Fruit fly (Drosophila melanogaster) whole organism, embryonic: ENCODE results near the gene Spec2.
A peak's percentile ranks its signal among the peaks of the same experiment; 100 is the strongest.

Source experiments
- ATbp ChIP-seq: fragments of 200-800 bp; sonication (Bioruptor generic); optimal IDR thresholded peaks from 2 replicates; lab custom pipeline; 2017; ENCODE audit warnings: missing biosample characterization, mild to moderate bottlenecking, missing genetic modification characterization, missing genetic modification reagents
- Adf1 ChIP-seq: fragments of 200-800 bp; sonication (Bioruptor generic); IDR thresholded peaks from 2 replicates; pipeline ENCODE4 v1.3.6; 2022; ENCODE audit warnings: missing biosample characterization, missing genetic modification characterization
- Atf6 ChIP-seq: fragments of 200-800 bp; sonication (Bioruptor generic); IDR thresholded peaks from 2 replicates; pipeline ENCODE4 v1.3.6; 2022; ENCODE audit warnings: missing biosample characterization, missing genetic modification characterization
- Bgb ChIP-seq: fragments of 200-800 bp; sonication (Bioruptor generic); IDR thresholded peaks from 2 replicates; pipeline ENCODE4 v1.3.6; 2022; ENCODE audit warnings: missing biosample characterization, missing genetic modification characterization; ENCODE audit not compliant: partially characterized antibody
- CG10147 ChIP-seq: fragments of 200-800 bp; sonication (Bioruptor generic); optimal IDR thresholded peaks from 2 replicates; lab custom pipeline; 2019; ENCODE audit warnings: missing biosample characterization, mild to moderate bottlenecking, missing genetic modification characterization, moderate library complexity
- CG11560 ChIP-seq: fragments of 200-800 bp; sonication (Bioruptor generic); IDR thresholded peaks from 3 replicates; pipeline ENCODE4 v1.3.6; 2022; ENCODE audit warnings: missing biosample characterization, missing genetic modification characterization
- CG12659 ChIP-seq: fragments of 200-800 bp; sonication (Bioruptor generic); optimal IDR thresholded peaks from 3 replicates; lab custom pipeline; 2017; ENCODE audit warnings: mild to moderate bottlenecking, missing biosample characterization, missing genetic modification reagents, missing genetic modification characterization
- CG12744 ChIP-seq: fragments of 200-800 bp; sonication (Bioruptor generic); optimal IDR thresholded peaks from 2 replicates; lab custom pipeline; 2016; ENCODE audit warnings: missing biosample characterization, missing genetic modification characterization
- CG12942 ChIP-seq: fragments of 200-800 bp; sonication (Bioruptor generic); optimal IDR thresholded peaks from 3 replicates; lab custom pipeline; 2016; ENCODE audit warnings: missing biosample characterization, missing genetic modification characterization
- CG15601 ChIP-seq: fragments of 200-800 bp; sonication (Bioruptor generic); optimal IDR thresholded peaks from 3 replicates; lab custom pipeline; 2019; ENCODE audit warnings: missing biosample characterization, mild to moderate bottlenecking, missing genetic modification characterization, moderate library complexity
- CG1832 ChIP-seq: fragments of 200-800 bp; sonication (Bioruptor generic); optimal IDR thresholded peaks from 2 replicates; lab custom pipeline; 2017; ENCODE audit warnings: missing biosample characterization, mild to moderate bottlenecking, missing genetic modification characterization, inconsistent platforms
- CG3065 ChIP-seq: fragments of 200-800 bp; sonication (Bioruptor generic); optimal IDR thresholded peaks from 2 replicates; lab custom pipeline; 2016; ENCODE audit warnings: missing biosample characterization, missing genetic modification characterization
- CG31388 ChIP-seq: fragments of 200-800 bp; sonication (Bioruptor generic); optimal IDR thresholded peaks from 2 replicates; lab custom pipeline; 2016; ENCODE audit warnings: missing biosample characterization, missing genetic modification characterization
- CG34224 ChIP-seq: fragments of 200-800 bp; sonication (Bioruptor generic); IDR thresholded peaks from 3 replicates; pipeline ENCODE4 v1.3.6; 2022; ENCODE audit warnings: missing biosample characterization, missing genetic modification characterization; ENCODE audit not compliant: partially characterized antibody
- CG4404 ChIP-seq: fragments of 200-800 bp; sonication (Bioruptor generic); IDR thresholded peaks from 2 replicates; pipeline ENCODE4 v1.3.6; 2022; ENCODE audit warnings: missing biosample characterization, missing genetic modification characterization
- CG6813 ChIP-seq: fragments of 200-800 bp; sonication (Bioruptor generic); optimal IDR thresholded peaks from 2 replicates; lab custom pipeline; 2017; ENCODE audit warnings: missing biosample characterization, missing genetic modification characterization, mild to moderate bottlenecking, moderate library complexity, missing genetic modification reagents
- CG6854 ChIP-seq: fragments of 200-800 bp; sonication (Bioruptor generic); optimal IDR thresholded peaks from 3 replicates; lab custom pipeline; 2017; ENCODE audit warnings: missing biosample characterization, mild to moderate bottlenecking, missing genetic modification characterization
- CG7372 ChIP-seq: fragments of 200-800 bp; sonication (Bioruptor generic); IDR thresholded peaks from 2 replicates; pipeline ENCODE4 v1.3.6; 2022; ENCODE audit warnings: missing biosample characterization, missing genetic modification characterization
- CG7928 ChIP-seq: fragments of 200-800 bp; sonication (Bioruptor generic); optimal IDR thresholded peaks from 2 replicates; lab custom pipeline; 2017; ENCODE audit warnings: missing biosample characterization, mild to moderate bottlenecking, missing genetic modification characterization
- Dll ChIP-seq: fragments of 200-800 bp; sonication (Bioruptor generic); IDR thresholded peaks from 4 replicates; pipeline ENCODE4 v1.3.6; 2022; ENCODE audit warnings: missing biosample characterization, missing genetic modification characterization; ENCODE audit not compliant: partially characterized antibody
- Drgx ChIP-seq: fragments of 200-800 bp; sonication (Bioruptor generic); IDR thresholded peaks from 2 replicates; pipeline ENCODE4 v1.3.6; 2022; ENCODE audit warnings: missing biosample characterization, missing genetic modification characterization
- H15 ChIP-seq: fragments of 200-800 bp; sonication (Bioruptor generic); IDR thresholded peaks from 3 replicates; pipeline ENCODE4 v1.3.6; 2022; ENCODE audit warnings: missing biosample characterization, missing genetic modification characterization
- Hmr ChIP-seq: fragments of 200-800 bp; sonication (Bioruptor generic); optimal IDR thresholded peaks from 3 replicates; lab custom pipeline; 2017; ENCODE audit warnings: mild to moderate bottlenecking, missing biosample characterization, missing genetic modification reagents, missing genetic modification characterization
- Hr78 ChIP-seq, 2 experiments: fragments of 200-800 bp in 1 of 2; fragments of >200 bp in 1 of 2; sonication (Bioruptor generic) in 1 of 2; optimal IDR thresholded peaks; 2 replicates each; lab custom pipeline; 2017 to 2019; ENCODE audit warnings: missing biosample characterization in 2 of 2, missing genetic modification characterization in 2 of 2, mild to moderate bottlenecking in 1 of 2, moderate library complexity in 1 of 2
- MESR4 ChIP-seq: fragments of 200-800 bp; sonication (Bioruptor generic); optimal IDR thresholded peaks from 2 replicates; lab custom pipeline; 2018; ENCODE audit warnings: missing biosample characterization, mild to moderate bottlenecking, missing genetic modification characterization, moderate library complexity
- Med ChIP-seq: fragments of 200-800 bp; sonication (Bioruptor generic); peaks from one replicate; lab custom pipeline; 2016; ENCODE audit warnings: missing biosample characterization, missing genetic modification characterization, mild to moderate bottlenecking, inconsistent platforms, moderate library complexity
- Mrtf ChIP-seq: fragments of 200-800 bp; sonication (Bioruptor generic); IDR thresholded peaks from 3 replicates; pipeline ENCODE4 v1.3.6; 2022; ENCODE audit warnings: missing biosample characterization, missing genetic modification characterization
- NfI ChIP-seq: fragments of 200-800 bp; sonication (Bioruptor generic); optimal IDR thresholded peaks from 3 replicates; lab custom pipeline; 2018; ENCODE audit warnings: missing biosample characterization, mild to moderate bottlenecking, missing genetic modification characterization, moderate library complexity
- Vsx1 ChIP-seq: fragments of 200-800 bp; sonication (Bioruptor generic); optimal IDR thresholded peaks from 2 replicates; lab custom pipeline; 2017; ENCODE audit warnings: missing biosample characterization, mild to moderate bottlenecking, missing genetic modification characterization, missing genetic modification reagents
- bab2 ChIP-seq: fragments of 200-800 bp; sonication (Bioruptor generic); optimal IDR thresholded peaks from 2 replicates; lab custom pipeline; 2016; ENCODE audit warnings: missing biosample characterization, missing genetic modification characterization
- bigmax ChIP-seq: fragments of 200-800 bp; sonication (Bioruptor generic); optimal IDR thresholded peaks from 2 replicates; lab custom pipeline; 2018; ENCODE audit warnings: missing biosample characterization, mild to moderate bottlenecking, missing genetic modification characterization
- cato ChIP-seq: fragments of 200-800 bp; sonication (Bioruptor generic); optimal IDR thresholded peaks from 2 replicates; lab custom pipeline; 2016; ENCODE audit warnings: missing biosample characterization, missing genetic modification characterization, borderline replicate concordance
- caup ChIP-seq: fragments of 200-800 bp; sonication (Bioruptor generic); optimal IDR thresholded peaks from 3 replicates; lab custom pipeline; 2017; ENCODE audit warnings: missing biosample characterization, mild to moderate bottlenecking, missing genetic modification characterization, moderate library complexity; ENCODE audit not compliant: severe bottlenecking
- chinmo ChIP-seq: fragments of 200-800 bp; sonication (Bioruptor generic); IDR thresholded peaks from 4 replicates; pipeline ENCODE4 v1.3.6; 2022; ENCODE audit warnings: missing biosample characterization, missing genetic modification characterization; ENCODE audit not compliant: partially characterized antibody
- da ChIP-seq: fragments of 200-800 bp; sonication (Bioruptor generic); optimal IDR thresholded peaks from 2 replicates; lab custom pipeline; 2016; ENCODE audit warnings: missing biosample characterization, missing genetic modification characterization
- grn ChIP-seq: fragments of 200-800 bp; sonication (Bioruptor generic); optimal IDR thresholded peaks from 3 replicates; lab custom pipeline; 2017; ENCODE audit warnings: missing biosample characterization, missing genetic modification characterization
- gsb ChIP-seq: fragments of 200-800 bp; sonication (Bioruptor generic); IDR thresholded peaks from 2 replicates; pipeline ENCODE4 v1.3.6; 2022; ENCODE audit warnings: missing biosample characterization, missing genetic modification characterization
- luna ChIP-seq: fragments of 200-800 bp; sonication (Bioruptor generic); optimal IDR thresholded peaks from 2 replicates; lab custom pipeline; 2016; ENCODE audit warnings: missing biosample characterization, missing genetic modification characterization
- pros ChIP-seq: fragments of 200-800 bp; sonication (Bioruptor generic); optimal IDR thresholded peaks from 3 replicates; lab custom pipeline; 2019; ENCODE audit warnings: missing biosample characterization, mild to moderate bottlenecking, missing genetic modification characterization, moderate library complexity
- sd ChIP-seq: fragments of 200-800 bp; sonication (Bioruptor generic); optimal IDR thresholded peaks from 3 replicates; lab custom pipeline; 2018; ENCODE audit warnings: missing biosample characterization, mild to moderate bottlenecking, missing genetic modification characterization, moderate library complexity
- sim ChIP-seq: fragments of 200-800 bp; sonication (Bioruptor generic); IDR thresholded peaks from 2 replicates; pipeline ENCODE4 v1.3.6; 2022; ENCODE audit warnings: missing biosample characterization, missing genetic modification characterization
- tio ChIP-seq: fragments of 200-800 bp; sonication (Bioruptor generic); optimal IDR thresholded peaks from 2 replicates; lab custom pipeline; 2017; ENCODE audit warnings: missing biosample characterization, missing genetic modification characterization, inconsistent platforms
- tll ChIP-seq, 2 experiments: fragments of 200-800 bp in 1 of 2; fragments of >200 bp in 1 of 2; sonication (Bioruptor generic) in 1 of 2; optimal IDR thresholded peaks; 2 replicates each; lab custom pipeline; 2017 to 2019; ENCODE audit warnings: missing biosample characterization in 2 of 2, missing genetic modification characterization in 2 of 2, mild to moderate bottlenecking in 1 of 2, moderate library complexity in 1 of 2
- trh ChIP-seq: fragments of 200-800 bp; sonication (Bioruptor generic); optimal IDR thresholded peaks from 2 replicates; lab custom pipeline; 2016; ENCODE audit warnings: missing biosample characterization, missing genetic modification characterization
- tup ChIP-seq: fragments of 200-800 bp; sonication (Bioruptor generic); optimal IDR thresholded peaks from 2 replicates; lab custom pipeline; 2016; ENCODE audit warnings: missing biosample characterization, mild to moderate bottlenecking, missing genetic modification characterization, moderate library complexity
- tx ChIP-seq: fragments of 200-800 bp; sonication (Bioruptor generic); optimal IDR thresholded peaks from 2 replicates; lab custom pipeline; 2016; ENCODE audit warnings: missing biosample characterization, missing genetic modification characterization
- z ChIP-seq: fragments of 200-800 bp; sonication (Bioruptor generic); IDR thresholded peaks from 3 replicates; pipeline ENCODE4 v1.3.6; 2022; ENCODE audit warnings: missing biosample characterization, missing genetic modification characterization
- zen ChIP-seq: fragments of 200-800 bp; sonication (Bioruptor generic); optimal IDR thresholded peaks from 3 replicates; lab custom pipeline; 2018; ENCODE audit warnings: missing biosample characterization, mild to moderate bottlenecking, missing genetic modification characterization, moderate library complexity

Spec2 gene

dm6 chr3R:5636519-5637430 lies 12.8 kb upstream of the Spec2 start, which contains the start of the genes CG31548 and CG12170 (continued):
- no peak for TF ChIP-seq CG6813
- no peak for TF ChIP-seq bigmax (GFP tag; lab: Kevin White, UChicago)
- peak; percentile 15 for TF ChIP-seq zen (tag; lab: Kevin White, UChicago)
- no peak for TF ChIP-seq luna
- no peak for TF ChIP-seq NfI (GFP tag; lab: Kevin White, UChicago)
- no peak for TF ChIP-seq Hmr (GFP tag; lab: Kevin White, UChicago)
- TF ChIP-seq Dll, result no peak
- no peak for TF ChIP-seq ATbp
- no peak for TF ChIP-seq CG34224 (GFP tag; lab: Robert Waterston, UW)
- no peak for TF ChIP-seq H15 (GFP tag; lab: Robert Waterston, UW)
- peak; percentile 32 for TF ChIP-seq CG15601 (tag; lab: Kevin White, UChicago)
- TF ChIP-seq CG7928 (GFP tag; lab: Kevin White, UChicago), result no peak
- no peak for TF ChIP-seq sd (tag; lab: Kevin White, UChicago)
- TF ChIP-seq sim (GFP tag; lab: Robert Waterston, UW), result no peak
- TF ChIP-seq CG6854, result no peak
- TF ChIP-seq CG1832 (GFP tag; lab: Kevin White, UChicago), result no peak
- no peak for TF ChIP-seq pros (GFP tag; lab: Kevin White, UChicago)
- no peak for TF ChIP-seq Hr78 (GFP tag; optimal IDR thresholded peaks at IDR 0.05; lab: Kevin White, UChicago)
- TF ChIP-seq Atf6 (GFP tag; lab: Robert Waterston, UW), result peak; percentile 39; the same call in 1 of the 2 replicates
- TF ChIP-seq Mrtf (GFP tag; lab: Robert Waterston, UW), result 0 out of 3 replicates have a peak, but pooled peaks have one; percentile 4
- TF ChIP-seq Drgx (GFP tag; lab: Robert Waterston, UW), result no peak
- peak; percentile 83 for TF ChIP-seq Med (GFP tag; lab: Kevin White, UChicago)
- peak; percentile 56 for TF ChIP-seq CG12659 (GFP tag; lab: Kevin White, UChicago)
- no peak for TF ChIP-seq cato (GFP tag; lab: Kevin White, UChicago)
- TF ChIP-seq CG7372 (GFP tag; lab: Robert Waterston, UW), result no peak
- no peak for TF ChIP-seq Vsx1
- no peak for TF ChIP-seq CG11560
- peak; percentile 54 for TF ChIP-seq CG12942
- no peak for TF ChIP-seq gsb (GFP tag; lab: Robert Waterston, UW)
- TF ChIP-seq Bgb (GFP tag; lab: Robert Waterston, UW), result no peak
- no peak for TF ChIP-seq caup (GFP tag; lab: Kevin White, UChicago)
- no peak for TF ChIP-seq z (GFP tag; lab: Robert Waterston, UW)
- TF ChIP-seq CG31388 (GFP tag; lab: Kevin White, UChicago), result peak; percentile 36
- no peak for TF ChIP-seq tio (GFP tag; lab: Kevin White, UChicago)
- no peak for TF ChIP-seq tup (GFP tag; lab: Kevin White, UChicago)
- TF ChIP-seq CG3065 (GFP tag; lab: Kevin White, UChicago), result no peak
- no peak for TF ChIP-seq CG12744 (GFP tag; lab: Kevin White, UChicago)
- TF ChIP-seq MESR4 (GFP tag; lab: Kevin White, UChicago), result peak; percentile 94
- no peak for TF ChIP-seq da (GFP tag; lab: Kevin White, UChicago)
- no peak for TF ChIP-seq trh (GFP tag; lab: Kevin White, UChicago)
- no peak for TF ChIP-seq tll (GFP tag; optimal IDR thresholded peaks at IDR 0.05; lab: Kevin White, UChicago)
- no peak for TF ChIP-seq tx (GFP tag; lab: Kevin White, UChicago)
- TF ChIP-seq CG4404 (GFP tag; lab: Robert Waterston, UW), result no peak
- peak; percentile 5 for TF ChIP-seq bab2
- TF ChIP-seq chinmo (GFP tag; lab: Robert Waterston, UW), result no peak
- no peak for TF ChIP-seq grn (GFP tag; lab: Kevin White, UChicago)
- no peak for TF ChIP-seq Adf1 (GFP tag; lab: Robert Waterston, UW)
- peak; percentile 23 for TF ChIP-seq CG10147 (GFP tag; lab: Kevin White, UChicago)
